Worm (Caenorhabditis elegans) whole organism, midembryonic: ENCODE results near the gene T13C5.2.

ENCODE experiments used
- T22C8.4 ChIP-seq: fragments of 200-800 bp; sonication (Bioruptor generic); IDR thresholded peaks from 2 replicates; pipeline ENCODE4 v1.3.6; 2022; ENCODE audit warnings: missing genetic modification characterization, missing compliant biosample characterization
- cog-1 ChIP-seq: sonication (generic microtip); optimal IDR thresholded peaks from 2 replicates; lab custom pipeline; 2016; ENCODE audit warnings: missing genetic modification characterization, missing compliant biosample characterization
- flt-1 ChIP-seq: fragments of 200-800 bp; sonication (Bioruptor generic); IDR thresholded peaks from 2 replicates; pipeline ENCODE4 v1.3.6; 2022; ENCODE audit warnings: missing genetic modification characterization, missing compliant biosample characterization
- klf-2 ChIP-seq: fragments of 200-800 bp; sonication (Bioruptor generic); conservative IDR thresholded peaks from 2 replicates; pipeline ENCODE4 v1.3.6; 2022; ENCODE audit warnings: missing genetic modification reagents, missing genetic modification characterization, missing compliant biosample characterization
- med-1 ChIP-seq: sonication (generic microtip); optimal IDR thresholded peaks from 2 replicates; lab custom pipeline; 2017; ENCODE audit warnings: missing genetic modification characterization, mild to moderate bottlenecking, missing compliant biosample characterization, antibody characterized with exemption, missing genetic modification reagents; ENCODE audit not compliant: insufficient read depth
- ref-1 ChIP-seq: fragments of 200-800 bp; sonication (Bioruptor generic); conservative IDR thresholded peaks from 2 replicates; pipeline ENCODE4 v1.3.6; 2022; ENCODE audit warnings: missing genetic modification reagents, missing genetic modification characterization, missing compliant biosample characterization
- tab-1 ChIP-seq: fragments of 200-800 bp; sonication (Bioruptor generic); IDR thresholded peaks from 2 replicates; pipeline ENCODE4 v1.3.6; 2022; ENCODE audit warnings: missing genetic modification characterization, missing compliant biosample characterization
- ztf-23 ChIP-seq: fragments of 200-800 bp; sonication (Bioruptor generic); IDR thresholded peaks from 2 replicates; pipeline ENCODE4 v1.3.6; 2022; ENCODE audit warnings: missing genetic modification reagents, missing genetic modification characterization, missing compliant biosample characterization
- ztf-29 ChIP-seq: fragments of 200-800 bp; sonication (Bioruptor generic); IDR thresholded peaks from 2 replicates; pipeline ENCODE4 v1.3.6; 2022; ENCODE audit warnings: missing genetic modification reagents, missing genetic modification characterization, missing compliant biosample characterization

T13C5.2 gene

ce11 chrX:6184709-6185108 is at the start of gene T13C5.2:
TSS of gene T13C5.2 (plus strand) at chrX:6185009.
- TF ChIP-seq med-1 (GFP tag; lab: Kevin White, UChicago) (no peak), flt-1 (GFP tag; lab: Robert Waterston, UW) (no peak), cog-1 (tag; lab: Kevin White, UChicago) (no peak), T22C8.4 (GFP tag; lab: Robert Waterston, UW) (no peak), tab-1 (GFP tag; lab: Robert Waterston, UW) (no peak), ref-1 (no peak), klf-2 (GFP tag; lab: Robert Waterston, UW) (no peak), ztf-29 (GFP tag; lab: Robert Waterston, UW) (no peak), ztf-23 (GFP tag; lab: Robert Waterston, UW) (no peak)

DNA sequence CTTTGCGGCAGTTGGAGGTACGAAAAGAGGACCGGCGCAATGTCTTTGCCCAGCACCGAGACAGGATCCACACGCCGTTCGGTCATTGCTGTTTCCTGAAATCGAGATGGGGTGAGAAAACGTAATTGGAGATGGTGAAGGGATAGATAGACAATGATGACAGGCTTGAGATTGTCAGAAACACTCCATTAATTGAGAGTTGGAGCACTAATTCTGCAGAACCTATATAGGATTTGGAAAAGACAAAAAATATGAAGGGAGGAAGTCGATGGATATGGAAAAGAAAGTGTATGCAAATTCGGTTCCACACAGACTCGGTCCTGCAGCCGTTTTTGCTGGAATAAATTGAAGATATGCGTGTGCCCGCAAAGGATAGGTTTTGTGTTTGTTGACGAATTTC is 46.6 kb upstream of the T13C5.2 start, which contains the start of gene Y72A10A.1:
TSS of gene Y72A10A.1 (minus strand) at position 101 of the 400 bp plus-strand sequence.
- TF ChIP-seq med-1 (GFP tag; lab: Kevin White, UChicago): no peak
- TF ChIP-seq flt-1 (GFP tag; lab: Robert Waterston, UW): no peak
- no peak for TF ChIP-seq cog-1 (tag; lab: Kevin White, UChicago)
- TF ChIP-seq klf-2 (GFP tag; lab: Robert Waterston, UW): no peak
- no peak for TF ChIP-seq ztf-23 (GFP tag; lab: Robert Waterston, UW)
- no peak for TF ChIP-seq tab-1 (GFP tag; lab: Robert Waterston, UW)
- TF ChIP-seq ref-1: no peak
- TF ChIP-seq ztf-29 (GFP tag; lab: Robert Waterston, UW): no peak
- no peak for TF ChIP-seq T22C8.4 (GFP tag; lab: Robert Waterston, UW)

ce11 chrX:6145921-6146320 is 38.9 kb upstream of the T13C5.2 start:
- TF ChIP-seq flt-1 (GFP tag; lab: Robert Waterston, UW) (no peak), ztf-29 (GFP tag; lab: Robert Waterston, UW) (no peak), klf-2 (GFP tag; lab: Robert Waterston, UW) (no peak), ref-1 (no peak), cog-1 (tag; lab: Kevin White, UChicago) (no peak), tab-1 (GFP tag; lab: Robert Waterston, UW) (no peak), T22C8.4 (GFP tag; lab: Robert Waterston, UW) (no peak), ztf-23 (GFP tag; lab: Robert Waterston, UW) (no peak), med-1 (GFP tag; lab: Kevin White, UChicago) (no peak)

DNA sequence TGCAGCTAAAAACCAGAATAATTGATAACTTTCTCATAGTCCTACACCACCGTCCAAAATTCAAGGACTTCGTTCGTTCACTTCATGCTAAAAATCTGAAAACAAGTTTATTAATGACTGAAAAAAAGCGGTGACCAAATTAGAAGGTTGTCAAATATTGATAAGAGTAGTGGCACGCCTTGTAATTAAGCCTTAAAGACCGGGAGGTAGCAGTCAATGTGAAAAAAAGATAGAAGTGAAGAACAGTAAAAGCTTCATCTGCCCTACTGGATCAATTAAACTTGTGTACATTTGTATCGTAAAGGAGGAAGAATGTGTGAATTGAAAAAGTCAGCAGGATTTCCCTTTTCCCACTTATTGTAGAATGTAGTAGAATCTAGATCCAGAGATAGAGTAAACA is 34.4 kb upstream of the T13C5.2 start, which contains the start of gene tag-275:
TSS of gene tag-275 (minus strand) at position 101 of the 400 bp plus-strand sequence.
- TF ChIP-seq T22C8.4 (GFP tag; lab: Robert Waterston, UW): no peak
- TF ChIP-seq ref-1: no peak
- no peak for TF ChIP-seq flt-1 (GFP tag; lab: Robert Waterston, UW)
- no peak for TF ChIP-seq tab-1 (GFP tag; lab: Robert Waterston, UW)
- TF ChIP-seq ztf-29 (GFP tag; lab: Robert Waterston, UW): no peak
- no peak for TF ChIP-seq cog-1 (tag; lab: Kevin White, UChicago)
- TF ChIP-seq med-1 (GFP tag; lab: Kevin White, UChicago): no peak
- TF ChIP-seq klf-2 (GFP tag; lab: Robert Waterston, UW): no peak
- TF ChIP-seq ztf-23 (GFP tag; lab: Robert Waterston, UW): no peak

- TF ChIP-seq ref-1 (no peak), cog-1 (tag; lab: Kevin White, UChicago) (no peak), ztf-23 (GFP tag; lab: Robert Waterston, UW) (no peak), T22C8.4 (GFP tag; lab: Robert Waterston, UW) (no peak), tab-1 (GFP tag; lab: Robert Waterston, UW) (no peak), med-1 (GFP tag; lab: Kevin White, UChicago) (no peak), klf-2 (GFP tag; lab: Robert Waterston, UW) (no peak), ztf-29 (GFP tag; lab: Robert Waterston, UW) (no peak), flt-1 (GFP tag; lab: Robert Waterston, UW) (no peak)
Observed at ce11 chrX:6150949-6151519, 33.8 kb upstream of the T13C5.2 start.

- TF ChIP-seq klf-2 (GFP tag; lab: Robert Waterston, UW): no peak
- no peak for TF ChIP-seq ztf-29 (GFP tag; lab: Robert Waterston, UW)
- TF ChIP-seq ref-1: no peak
- TF ChIP-seq T22C8.4 (GFP tag; lab: Robert Waterston, UW): no peak
- no peak for TF ChIP-seq tab-1 (GFP tag; lab: Robert Waterston, UW)
- no peak for TF ChIP-seq med-1 (GFP tag; lab: Kevin White, UChicago)
- TF ChIP-seq flt-1 (GFP tag; lab: Robert Waterston, UW): no peak
- TF ChIP-seq ztf-23 (GFP tag; lab: Robert Waterston, UW): no peak
- TF ChIP-seq cog-1 (tag; lab: Kevin White, UChicago): no peak
Observed at ce11 chrX:6155436-6155835, 29.4 kb upstream of the T13C5.2 start.

DNA sequence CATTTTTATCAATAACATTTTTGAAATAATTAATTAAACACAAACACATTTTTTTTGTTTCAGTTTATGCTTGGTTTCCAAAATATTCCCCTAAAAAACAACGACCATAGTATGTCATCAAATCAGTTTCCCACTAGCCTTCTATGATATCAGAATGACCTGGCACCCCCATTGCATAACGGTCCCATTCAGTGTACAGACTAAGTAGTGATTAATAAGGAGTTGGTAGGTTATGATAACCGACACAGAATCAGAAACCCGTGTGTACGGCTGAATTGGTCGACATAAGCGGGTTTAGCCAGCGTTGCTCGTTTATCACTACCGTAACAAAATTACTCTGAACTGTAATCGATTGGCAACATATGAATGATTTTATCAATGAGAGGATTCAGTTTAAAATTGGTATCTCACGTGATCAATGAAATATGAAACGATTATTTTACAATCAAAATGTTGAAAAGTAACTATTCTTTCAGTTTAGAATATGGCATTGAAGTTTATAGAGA is 27.3 kb upstream of the T13C5.2 start:
- TF ChIP-seq T22C8.4 (GFP tag; lab: Robert Waterston, UW) (no peak), tab-1 (GFP tag; lab: Robert Waterston, UW) (no peak), flt-1 (GFP tag; lab: Robert Waterston, UW) (no peak), med-1 (GFP tag; lab: Kevin White, UChicago) (no peak), ref-1 (no peak), klf-2 (GFP tag; lab: Robert Waterston, UW) (no peak), cog-1 (tag; lab: Kevin White, UChicago) (no peak), ztf-29 (GFP tag; lab: Robert Waterston, UW) (no peak), ztf-23 (GFP tag; lab: Robert Waterston, UW) (no peak)

DNA sequence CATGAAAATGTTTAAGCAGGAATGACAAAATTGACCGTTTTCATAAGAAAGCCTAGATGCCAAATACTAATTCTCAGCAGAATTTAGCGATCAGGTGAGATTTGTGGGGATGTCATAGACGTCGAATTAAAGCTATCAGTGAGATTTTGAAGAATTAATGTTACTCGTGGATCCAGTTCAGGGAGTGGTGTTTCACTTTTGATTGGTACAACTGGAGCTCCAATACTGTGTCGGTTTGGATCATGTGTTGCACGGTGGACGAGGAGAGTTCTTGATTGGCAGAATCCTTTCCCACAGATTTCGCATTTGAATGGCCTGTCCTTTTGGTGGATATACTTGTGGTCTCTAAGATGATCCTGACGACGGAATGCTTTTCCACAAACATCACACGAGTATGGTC is 25.2 kb upstream of the T13C5.2 start:
- TF ChIP-seq med-1 (GFP tag; lab: Kevin White, UChicago) (no peak), flt-1 (GFP tag; lab: Robert Waterston, UW) (no peak), ztf-23 (GFP tag; lab: Robert Waterston, UW) (no peak), ref-1 (no peak), T22C8.4 (GFP tag; lab: Robert Waterston, UW) (no peak), tab-1 (GFP tag; lab: Robert Waterston, UW) (no peak), klf-2 (GFP tag; lab: Robert Waterston, UW) (no peak), ztf-29 (GFP tag; lab: Robert Waterston, UW) (no peak), cog-1 (tag; lab: Kevin White, UChicago) (no peak)
